Fruit fly (Drosophila melanogaster) whole organism, prepupa: ENCODE measurements around the gene ftz.

ENCODE experiments used
- Blimp-1 ChIP-seq: fragments of 200-800 bp; sonication (Bioruptor generic); optimal IDR thresholded peaks from 3 replicates; lab custom pipeline; 2017; ENCODE audit warnings: missing biosample characterization, missing genetic modification characterization, mild to moderate bottlenecking, moderate library complexity, missing genetic modification reagents
- CG3919 ChIP-seq: fragments of 200-800 bp; sonication (Bioruptor generic); optimal IDR thresholded peaks from 3 replicates; lab custom pipeline; 2016; ENCODE audit warnings: missing biosample characterization, missing genetic modification characterization
- CG6792 ChIP-seq: fragments of 200-800 bp; sonication (Bioruptor generic); optimal IDR thresholded peaks from 3 replicates; lab custom pipeline; 2016; ENCODE audit warnings: missing biosample characterization, missing genetic modification characterization
- CG6808 ChIP-seq: fragments of 200-800 bp; sonication (Bioruptor generic); optimal IDR thresholded peaks from 3 replicates; lab custom pipeline; 2017; ENCODE audit warnings: missing biosample characterization, missing genetic modification characterization, mild to moderate bottlenecking, moderate library complexity, missing genetic modification reagents
- Eip93F ChIP-seq: fragments of 200-800 bp; sonication (Bioruptor generic); optimal IDR thresholded peaks from 2 replicates; lab custom pipeline; 2016; ENCODE audit warnings: missing biosample characterization, mild to moderate bottlenecking, missing genetic modification characterization
- Sox14 ChIP-seq: fragments of 200-800 bp; sonication (Bioruptor generic); optimal IDR thresholded peaks from 3 replicates; lab custom pipeline; 2016; ENCODE audit warnings: missing biosample characterization, missing genetic modification characterization

- TF ChIP-seq CG6792 (GFP tag; lab: Kevin White, UChicago): no peak
- no peak for TF ChIP-seq Sox14
- no peak for TF ChIP-seq Eip93F (GFP tag; lab: Kevin White, UChicago)
- no peak for TF ChIP-seq CG6808 (GFP tag; lab: Kevin White, UChicago)
- no peak for TF ChIP-seq CG3919 (GFP tag; lab: Kevin White, UChicago)
- TF ChIP-seq Blimp-1: no peak
Measured at dm6 chr3R:6853002-6853401, 11.1 kb upstream of the ftz start.
